Worm (Caenorhabditis elegans) whole organism, young adult: Measurements from ENCODE around the gene B0454.8.

Experiments used
- attf-3 ChIP-seq: fragments of 200-800 bp; sonication (Bioruptor generic); conservative IDR thresholded peaks from 2 replicates; pipeline ENCODE4 v1.3.6; 2022; ENCODE audit warnings: missing genetic modification reagents, missing genetic modification characterization, missing compliant biosample characterization
- efl-1 ChIP-seq: fragments of 150-350 bp; optimal IDR thresholded peaks from 2 replicates; lab custom pipeline; 2014; ENCODE audit warnings: missing biosample characterization, missing genetic modification reagents, missing genetic modification characterization
- egl-18 ChIP-seq: fragments of 200-800 bp; sonication (Bioruptor generic); IDR thresholded peaks from 2 replicates; pipeline ENCODE4 v1.3.6; 2022; ENCODE audit warnings: missing genetic modification reagents, missing genetic modification characterization, missing compliant biosample characterization
- hlh-12 ChIP-seq: sonication (generic microtip); optimal IDR thresholded peaks from 2 replicates; lab custom pipeline; 2016; ENCODE audit warnings: missing genetic modification characterization, missing compliant biosample characterization
- hmg-20 ChIP-seq: fragments of 200-800 bp; sonication (Bioruptor generic); IDR thresholded peaks from 2 replicates; pipeline ENCODE4 v1.3.6; 2022; ENCODE audit warnings: missing genetic modification reagents, missing genetic modification characterization, missing compliant biosample characterization
- hsf-1 ChIP-seq: fragments of 200-800 bp; sonication (Bioruptor generic); IDR thresholded peaks from 2 replicates; pipeline ENCODE4 v1.3.6; 2022; ENCODE audit warnings: missing genetic modification reagents, missing genetic modification characterization, missing compliant biosample characterization
- mes-4 ChIP-seq: sonication (generic microtip); optimal IDR thresholded peaks from 2 replicates; lab custom pipeline; 2016; ENCODE audit warnings: missing genotype, missing genetic modification characterization, missing compliant biosample characterization
- snpc-4 ChIP-seq, 5 experiments: fragments of 150-350 bp in 1 of 5; sonication (generic microtip) in 4 of 5; optimal IDR thresholded peaks; 2 replicates each; lab custom pipeline; 2014 to 2018; ENCODE audit warnings: missing genetic modification characterization in 5 of 5, missing biosample characterization in 3 of 5, antibody characterized with exemption in 2 of 5, mild to moderate bottlenecking in 2 of 5, missing compliant biosample characterization in 2 of 5, missing genotype in 2 of 5, moderate library complexity in 2 of 5, missing genetic modification reagents in 1 of 5
- sptf-2 ChIP-seq: fragments of 200-800 bp; sonication (Bioruptor generic); optimal IDR thresholded peaks from 2 replicates; lab custom pipeline; 2018; ENCODE audit warnings: mild to moderate bottlenecking, missing genetic modification characterization, missing compliant biosample characterization
- ztf-26 ChIP-seq: sonication (generic microtip); optimal IDR thresholded peaks from 2 replicates; lab custom pipeline; 2017; ENCODE audit warnings: missing genetic modification characterization, missing compliant biosample characterization

DNA sequence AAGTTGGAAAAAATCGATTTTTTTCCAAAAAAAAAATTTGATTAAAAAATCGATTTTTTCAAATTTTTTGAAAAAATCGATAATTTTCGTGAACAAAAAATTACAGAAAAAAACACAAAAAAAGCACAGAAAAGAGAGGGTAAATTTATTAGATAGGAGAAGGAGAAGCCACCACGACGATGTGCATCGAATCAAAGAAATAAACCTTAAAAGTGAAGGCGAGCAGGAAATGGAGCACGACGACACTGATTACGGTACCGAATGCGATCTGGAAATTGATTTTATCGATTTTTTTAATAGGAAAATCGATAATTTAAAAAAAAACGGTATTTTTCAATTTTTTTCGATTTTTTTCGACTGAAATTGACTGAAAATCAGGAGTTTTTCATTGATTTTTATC is 21.8 kb upstream of the B0454.8 start:
- TF ChIP-seq ztf-26 (tag; lab: Kevin White, UChicago) (no peak), sptf-2 (GFP tag; lab: Kevin White, UChicago) (no peak), mes-4 (tag; lab: Kevin White, UChicago) (no peak), snpc-4 (GFP tag; optimal IDR thresholded peaks at IDR 0.05; lab: Kevin White, UChicago) (no peak), snpc-4 (tag; optimal IDR thresholded peaks at IDR 0.05; lab: Kevin White, UChicago) (no peak), egl-18 (GFP tag; lab: Robert Waterston, UW) (no peak), efl-1 (GFP tag; lab: Kevin White, UChicago) (no peak), hsf-1 (GFP tag; lab: Robert Waterston, UW) (no peak), hlh-12 (tag; lab: Kevin White, UChicago) (no peak), hmg-20 (GFP tag; lab: Robert Waterston, UW) (no peak), attf-3 (GFP tag; lab: Robert Waterston, UW) (no peak)
